Worm (Caenorhabditis elegans) whole organism, L2 larva: ENCODE results near the gene cdc-50.B.

Experiments
- C34F6.9 ChIP-seq: fragments of 150-350 bp; optimal IDR thresholded peaks from 2 replicates; lab custom pipeline; 2014; ENCODE audit warnings: missing biosample characterization, missing genetic modification characterization
- F13H6.1 ChIP-seq: sonication (generic microtip); optimal IDR thresholded peaks from 2 replicates; lab custom pipeline; 2016; ENCODE audit warnings: missing genetic modification characterization, missing compliant biosample characterization
- R02D3.7 ChIP-seq: fragments of 150-350 bp; optimal IDR thresholded peaks from 2 replicates; lab custom pipeline; 2014; ENCODE audit warnings: missing biosample characterization, missing genetic modification characterization
- Y55F3AM.14 ChIP-seq: fragments of 200-800 bp; sonication (Bioruptor generic); optimal IDR thresholded peaks from 2 replicates; lab custom pipeline; 2018; ENCODE audit warnings: mild to moderate bottlenecking, missing genetic modification characterization, missing compliant biosample characterization
- ZK546.5 ChIP-seq: sonication (generic microtip); optimal IDR thresholded peaks from 2 replicates; lab custom pipeline; 2017; ENCODE audit warnings: missing biosample characterization, missing genetic modification characterization
- aly-2 ChIP-seq: fragments of 150-350 bp; optimal IDR thresholded peaks from 2 replicates; lab custom pipeline; 2014; ENCODE audit warnings: missing biosample characterization, missing genetic modification characterization
- ama-1 ChIP-seq: fragments of 150-350 bp; optimal IDR thresholded peaks from 2 replicates; lab custom pipeline; 2018; ENCODE audit warnings: inconsistent platforms
- ceh-16 ChIP-seq: fragments of 150-350 bp; optimal IDR thresholded peaks from 2 replicates; lab custom pipeline; 2014; ENCODE audit warnings: missing biosample characterization, missing genetic modification characterization
- ceh-82 ChIP-seq: fragments of 150-350 bp; optimal IDR thresholded peaks from 2 replicates; lab custom pipeline; 2014; ENCODE audit warnings: missing biosample characterization, missing genetic modification characterization
- crh-2 ChIP-seq: sonication (generic microtip); optimal IDR thresholded peaks from 2 replicates; lab custom pipeline; 2017; ENCODE audit warnings: missing biosample characterization, missing genetic modification characterization
- egl-27 ChIP-seq: sonication (generic microtip); optimal IDR thresholded peaks from 3 replicates; lab custom pipeline; 2017; ENCODE audit warnings: missing biosample characterization, missing genetic modification reagents, missing genetic modification characterization
- elt-3 ChIP-seq: sonication (generic microtip); optimal IDR thresholded peaks from 2 replicates; lab custom pipeline; 2017; ENCODE audit warnings: missing biosample characterization, missing genetic modification characterization
- fos-1 ChIP-seq: fragments of 150-350 bp; optimal IDR thresholded peaks from 2 replicates; lab custom pipeline; 2014; ENCODE audit warnings: missing biosample characterization, missing genetic modification characterization
- gmeb-1 ChIP-seq: fragments of 150-350 bp; optimal IDR thresholded peaks from 2 replicates; lab custom pipeline; 2014; ENCODE audit warnings: missing biosample characterization, missing genetic modification characterization
- lin-11 ChIP-seq: fragments of 150-350 bp; sonication (generic microtip); optimal IDR thresholded peaks from 2 replicates; lab custom pipeline; 2014; ENCODE audit warnings: missing biosample characterization, missing genetic modification characterization, inconsistent platforms, mixed read lengths
- lin-13 ChIP-seq: fragments of 150-350 bp; optimal IDR thresholded peaks from 2 replicates; lab custom pipeline; 2014; ENCODE audit warnings: missing biosample characterization, missing genetic modification reagents, missing genetic modification characterization
- lsy-2 ChIP-seq, 2 experiments: fragments of 150-350 bp in 1 of 2; sonication (generic microtip) in 1 of 2; optimal IDR thresholded peaks; 2 replicates each; lab custom pipeline; 2014 to 2017; ENCODE audit warnings: missing biosample characterization in 2 of 2, missing genetic modification characterization in 2 of 2
- mbf-1 ChIP-seq: sonication (generic microtip); optimal IDR thresholded peaks from 2 replicates; lab custom pipeline; 2017; ENCODE audit warnings: missing biosample characterization, missing genetic modification characterization
- mdl-1 ChIP-seq, 2 experiments: fragments of 150-350 bp in 1 of 2; sonication (generic microtip) in 1 of 2; optimal IDR thresholded peaks; 2 replicates each; lab custom pipeline; 2017; ENCODE audit warnings: missing biosample characterization in 2 of 2, missing genetic modification characterization in 2 of 2
- nhr-10 ChIP-seq: sonication (generic microtip); optimal IDR thresholded peaks from 2 replicates; lab custom pipeline; 2017; ENCODE audit warnings: missing biosample characterization, missing genetic modification characterization
- nhr-12 ChIP-seq: fragments of 150-350 bp; optimal IDR thresholded peaks from 2 replicates; lab custom pipeline; 2014; ENCODE audit warnings: missing biosample characterization, missing genetic modification characterization
- nhr-129 ChIP-seq: fragments of 150-350 bp; optimal IDR thresholded peaks from 2 replicates; lab custom pipeline; 2014; ENCODE audit warnings: missing biosample characterization, missing genetic modification characterization
- nhr-21 ChIP-seq: fragments of 150-350 bp; optimal IDR thresholded peaks from 2 replicates; lab custom pipeline; 2014; ENCODE audit warnings: missing biosample characterization, missing genetic modification characterization
- nhr-23 ChIP-seq: fragments of 150-350 bp; optimal IDR thresholded peaks from 2 replicates; lab custom pipeline; 2014; ENCODE audit warnings: missing biosample characterization, missing genetic modification reagents, missing genetic modification characterization
- nhr-237 ChIP-seq: fragments of 150-350 bp; optimal IDR thresholded peaks from 2 replicates; lab custom pipeline; 2014; ENCODE audit warnings: missing biosample characterization, missing genetic modification characterization
- nhr-25 ChIP-seq: fragments of 150-350 bp; sonication (generic microtip); optimal IDR thresholded peaks from 3 replicates; lab custom pipeline; 2014; ENCODE audit warnings: missing biosample characterization, missing genetic modification characterization
- nhr-6 ChIP-seq: fragments of 150-350 bp; optimal IDR thresholded peaks from 2 replicates; lab custom pipeline; 2014; ENCODE audit warnings: missing biosample characterization, missing genetic modification characterization
- sem-4 ChIP-seq: fragments of 150-350 bp; optimal IDR thresholded peaks from 2 replicates; lab custom pipeline; 2014; ENCODE audit warnings: missing biosample characterization, missing genetic modification reagents, missing genetic modification characterization
- skn-1 ChIP-seq: sonication (generic microtip); optimal IDR thresholded peaks from 2 replicates; lab custom pipeline; 2017; ENCODE audit warnings: missing biosample characterization, missing genetic modification characterization
- sma-3 ChIP-seq: sonication (generic microtip); optimal IDR thresholded peaks from 2 replicates; lab custom pipeline; 2016; ENCODE audit warnings: missing genetic modification reagents, missing genetic modification characterization, missing compliant biosample characterization
- sma-9 ChIP-seq, 2 experiments: fragments of 150-350 bp in 1 of 2; sonication (generic microtip) in 1 of 2; optimal IDR thresholded peaks; 2 replicates each; lab custom pipeline; 2014 to 2016; ENCODE audit warnings: missing genetic modification characterization in 2 of 2, mild to moderate bottlenecking in 1 of 2, missing biosample characterization in 1 of 2, missing compliant biosample characterization in 1 of 2, missing genetic modification reagents in 1 of 2, moderate library complexity in 1 of 2
- snpc-4 ChIP-seq: fragments of 150-350 bp; optimal IDR thresholded peaks from 2 replicates; lab custom pipeline; 2014; ENCODE audit warnings: missing biosample characterization, missing genetic modification characterization
- unc-39 ChIP-seq: fragments of 150-350 bp; optimal IDR thresholded peaks from 2 replicates; lab custom pipeline; 2014; ENCODE audit warnings: missing biosample characterization, missing genetic modification characterization
- unc-55 ChIP-seq: fragments of 150-350 bp; sonication (generic microtip); optimal IDR thresholded peaks from 3 replicates; lab custom pipeline; 2014; ENCODE audit warnings: missing biosample characterization, missing genetic modification reagents, missing genetic modification characterization
- unc-62 ChIP-seq: fragments of 150-350 bp; optimal IDR thresholded peaks from 2 replicates; lab custom pipeline; 2014; ENCODE audit warnings: missing biosample characterization, missing genetic modification reagents, missing genetic modification characterization
- zag-1 ChIP-seq: fragments of 150-350 bp; optimal IDR thresholded peaks from 2 replicates; lab custom pipeline; 2014; ENCODE audit warnings: missing biosample characterization, missing genetic modification characterization
- ztf-1 ChIP-seq: fragments of 200-800 bp; sonication (Bioruptor generic); conservative IDR thresholded peaks from 2 replicates; pipeline ENCODE4 v1.3.6; 2022; ENCODE audit warnings: missing genetic modification characterization, missing compliant biosample characterization
- ztf-11 ChIP-seq: sonication (generic microtip); optimal IDR thresholded peaks from 2 replicates; lab custom pipeline; 2017; ENCODE audit warnings: missing biosample characterization, missing genetic modification characterization
- ztf-4 ChIP-seq: fragments of 150-350 bp; optimal IDR thresholded peaks from 2 replicates; lab custom pipeline; 2014; ENCODE audit warnings: missing biosample characterization, missing genetic modification characterization

cdc-50.B gene

ce11 chrIV:8794895-8795665 lies 30.4 kb downstream of the cdc-50.B start (continued):
- TF ChIP-seq C34F6.9 (tag; lab: Kevin White, UChicago) (peak; percentile 82), ceh-82 (no peak), ZK546.5 (no peak), lin-13 (GFP tag; lab: Kevin White, UChicago) (peak; percentile 67), egl-27 (tag; lab: Kevin White, UChicago) (peak; percentile 81)

ce11 chrIV:8796246-8796645 lies 31.6 kb downstream of the cdc-50.B start:
- TF ChIP-seq unc-39 (tag; lab: Kevin White, UChicago) = no peak
- TF ChIP-seq C34F6.9 (tag; lab: Kevin White, UChicago) = peak; percentile 60
- no peak for TF ChIP-seq nhr-12 (tag; lab: Kevin White, UChicago)
- peak; percentile 52 for TF ChIP-seq unc-55 (GFP tag; lab: Kevin White, UChicago)
- peak; percentile 9 for TF ChIP-seq fos-1
- peak; percentile 9 for TF ChIP-seq F13H6.1 (tag; lab: Kevin White, UChicago)
- no peak for TF ChIP-seq nhr-25 (tag; lab: Kevin White, UChicago)
- no peak for TF ChIP-seq ztf-1 (GFP tag; lab: Robert Waterston, UW)
- TF ChIP-seq mdl-1 (tag; optimal IDR thresholded peaks at IDR 0.05; lab: Kevin White, UChicago) = peak in 1 of 2 experiments; percentile 31
- TF ChIP-seq ztf-4 (tag; lab: Kevin White, UChicago) = no peak
- TF ChIP-seq zag-1 (tag; lab: Kevin White, UChicago) = peak; percentile 58
- no peak for TF ChIP-seq ceh-16 (tag; lab: Kevin White, UChicago)
- no peak for TF ChIP-seq lsy-2 (tag; optimal IDR thresholded peaks at IDR 0.05; lab: Kevin White, UChicago)
- no peak for TF ChIP-seq nhr-237 (tag; lab: Kevin White, UChicago)
- no peak for TF ChIP-seq aly-2 (tag; lab: Kevin White, UChicago)
- TF ChIP-seq unc-62 (GFP tag; lab: Kevin White, UChicago) = no peak
- no peak for TF ChIP-seq crh-2 (tag; lab: Kevin White, UChicago)
- no peak for TF ChIP-seq elt-3
- no peak for TF ChIP-seq ztf-11
- TF ChIP-seq nhr-6 (tag; lab: Kevin White, UChicago) = no peak
- TF ChIP-seq nhr-21 (tag; lab: Kevin White, UChicago) = no peak
- no peak for TF ChIP-seq sem-4
- TF ChIP-seq nhr-23 (tag; lab: Kevin White, UChicago) = no peak
- TF ChIP-seq skn-1 (tag; lab: Kevin White, UChicago) = no peak
- no peak for TF ChIP-seq snpc-4 (tag; lab: Kevin White, UChicago)
- TF ChIP-seq sma-9 (GFP tag; optimal IDR thresholded peaks at IDR 0.05; lab: Kevin White, UChicago) = peak; percentile 36
- no peak for TF ChIP-seq sma-9 (tag; optimal IDR thresholded peaks at IDR 0.05; lab: Kevin White, UChicago)
- TF ChIP-seq nhr-10 (tag; lab: Kevin White, UChicago) = no peak

DNA sequence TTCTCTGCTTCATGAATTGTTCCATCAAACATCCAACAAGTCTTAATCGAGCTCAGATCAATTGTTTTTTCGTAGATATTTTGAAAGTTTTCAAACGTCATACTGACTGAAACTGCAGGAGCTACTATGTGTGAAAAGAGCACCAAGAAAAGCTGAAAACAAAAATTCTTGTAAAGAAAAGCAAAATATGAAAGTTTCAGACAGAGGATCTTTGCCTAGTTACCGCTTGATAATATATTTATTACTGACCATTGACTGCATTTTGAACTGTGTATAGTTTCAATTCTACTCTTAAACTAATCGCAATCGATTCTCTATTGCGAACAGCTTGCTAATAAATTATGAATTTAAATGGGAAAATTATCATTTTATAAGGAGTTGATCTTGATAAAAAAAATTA lies 33.6 kb downstream of the cdc-50.B start, which contains the start of gene clec-182:
TSS of gene clec-182 (minus strand) at position 101 of the 400 bp plus-strand sequence.
- TF ChIP-seq nhr-6 (tag; lab: Kevin White, UChicago) (no peak), F13H6.1 (tag; lab: Kevin White, UChicago) (no peak), R02D3.7 (tag; lab: Kevin White, UChicago) (no peak), nhr-10 (tag; lab: Kevin White, UChicago) (no peak), ztf-4 (tag; lab: Kevin White, UChicago) (no peak)

DNA sequence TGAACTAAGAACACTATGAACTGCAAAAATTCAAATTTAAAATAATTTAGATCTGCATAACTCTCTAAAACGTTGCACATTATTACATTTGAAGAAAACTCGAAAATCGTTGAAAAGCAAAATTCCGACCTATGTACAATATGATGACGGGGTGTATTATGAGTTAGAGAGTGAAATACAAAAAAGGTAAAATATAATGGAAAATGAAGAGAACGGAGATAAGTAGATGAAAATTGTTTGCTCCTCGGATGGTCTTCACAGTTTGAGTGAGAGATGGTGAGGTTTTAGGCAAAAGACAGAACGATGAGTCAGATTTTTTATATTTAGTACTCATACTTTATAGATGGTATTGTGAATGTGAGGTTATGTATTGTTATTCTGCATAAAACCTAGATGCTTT lies 42.7 kb downstream of the cdc-50.B start:
- no peak for TF ChIP-seq nhr-237 (tag; lab: Kevin White, UChicago)
- no peak for TF ChIP-seq gmeb-1 (tag; lab: Kevin White, UChicago)
- TF ChIP-seq skn-1 (tag; lab: Kevin White, UChicago) = no peak
- peak; percentile 78 for TF ChIP-seq fos-1

DNA sequence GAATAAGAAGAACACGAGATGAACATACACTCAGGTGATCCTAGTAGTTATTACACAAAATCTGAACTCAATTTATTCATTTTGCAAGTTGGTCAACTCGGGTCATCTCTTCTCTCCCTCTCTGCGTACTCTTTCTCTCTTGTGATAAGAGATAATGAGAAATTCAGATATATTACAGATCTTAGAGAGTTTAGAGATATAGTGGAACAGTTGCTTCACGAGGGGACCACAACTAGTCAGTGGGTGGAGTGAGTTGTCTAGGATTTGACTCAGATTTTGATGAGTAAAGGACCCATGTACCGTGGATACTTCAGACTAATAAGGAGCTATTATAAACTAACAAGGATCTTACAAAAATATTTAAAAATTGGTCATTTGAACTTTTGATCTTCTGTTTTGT lies 48.9 kb downstream of the cdc-50.B start, which contains the start of gene exc-5:
TSS of gene exc-5 (minus strand) at position 57 of the 400 bp plus-strand sequence.
- TF ChIP-seq mbf-1 (tag; lab: Kevin White, UChicago) (no peak), mdl-1 (tag; optimal IDR thresholded peaks at IDR 0.05; lab: Kevin White, UChicago) (no peak), ceh-82 (no peak), Y55F3AM.14 (GFP tag; lab: Kevin White, UChicago) (no peak), R02D3.7 (tag; lab: Kevin White, UChicago) (no peak), unc-55 (GFP tag; lab: Kevin White, UChicago) (no peak), lin-11 (tag; lab: Kevin White, UChicago) (no peak), ztf-11 (no peak), elt-3 (no peak), ama-1 (no peak), C34F6.9 (tag; lab: Kevin White, UChicago) (peak; percentile 8), sma-9 (GFP tag; optimal IDR thresholded peaks at IDR 0.05; lab: Kevin White, UChicago) (peak; percentile 28), sma-9 (tag; optimal IDR thresholded peaks at IDR 0.05; lab: Kevin White, UChicago) (no peak), sma-3 (no peak), snpc-4 (tag; lab: Kevin White, UChicago) (no peak), nhr-129 (tag; lab: Kevin White, UChicago) (peak; percentile 13), nhr-21 (tag; lab: Kevin White, UChicago) (no peak), ZK546.5 (no peak), F13H6.1 (tag; lab: Kevin White, UChicago) (peak; percentile 51), zag-1 (tag; lab: Kevin White, UChicago) (no peak)
